Worm (Caenorhabditis elegans) whole organism, L4 larva: ENCODE measurements around the gene F36D4.4.
A peak's percentile ranks its signal among the peaks of the same experiment; 100 is the strongest.

ENCODE experiments used
- D1046.2 ChIP-seq: fragments of 200-800 bp; sonication (Bioruptor generic); IDR thresholded peaks from 2 replicates; pipeline ENCODE4 v1.3.6; 2022; ENCODE audit warnings: missing genetic modification characterization, missing compliant biosample characterization
- F10B5.3 ChIP-seq: sonication (generic microtip); optimal IDR thresholded peaks from 2 replicates; lab custom pipeline; 2016; ENCODE audit warnings: mild to moderate bottlenecking, missing genetic modification characterization, missing compliant biosample characterization
- F26F4.8 ChIP-seq: fragments of 200-800 bp; sonication (Bioruptor generic); conservative IDR thresholded peaks from 2 replicates; pipeline ENCODE4 v1.3.6; 2022; ENCODE audit warnings: missing genetic modification characterization, missing compliant biosample characterization
- F44E2.7 ChIP-seq: fragments of 200-800 bp; sonication (Bioruptor generic); IDR thresholded peaks from 2 replicates; pipeline ENCODE4 v2.1.2; 2022; ENCODE audit warnings: missing genetic modification characterization, missing compliant biosample characterization
- F49E8.2 ChIP-seq: sonication (generic microtip); optimal IDR thresholded peaks from 2 replicates; lab custom pipeline; 2016; ENCODE audit warnings: missing compliant biosample characterization, mild to moderate bottlenecking, missing genetic modification characterization, borderline replicate concordance
- Y48G9A.11 ChIP-seq: fragments of 200-800 bp; sonication (Bioruptor generic); IDR thresholded peaks from 2 replicates; pipeline ENCODE4 v1.3.6; 2022; ENCODE audit warnings: missing genetic modification reagents, missing genetic modification characterization, missing compliant biosample characterization
- ama-1 ChIP-seq: fragments of 150-350 bp; optimal IDR thresholded peaks from 2 replicates; lab custom pipeline; 2014; ENCODE audit warnings: inconsistent platforms, mixed read lengths
- arid-1 ChIP-seq: fragments of 200-800 bp; sonication (Bioruptor generic); conservative IDR thresholded peaks from 2 replicates; pipeline ENCODE4 v1.3.6; 2022; ENCODE audit warnings: missing genetic modification reagents, missing genetic modification characterization, missing compliant biosample characterization
- attf-4 ChIP-seq: sonication (generic microtip); optimal IDR thresholded peaks from 3 replicates; lab custom pipeline; 2017; ENCODE audit warnings: missing biosample characterization, missing genetic modification characterization
- ceh-28 ChIP-seq: fragments of 150-350 bp; optimal IDR thresholded peaks from 2 replicates; lab custom pipeline; 2014; ENCODE audit warnings: missing biosample characterization, missing genetic modification reagents, missing genetic modification characterization
- ceh-82 ChIP-seq: sonication (generic microtip); optimal IDR thresholded peaks from 2 replicates; lab custom pipeline; 2017; ENCODE audit warnings: missing biosample characterization, missing genetic modification characterization
- daf-16 ChIP-seq, 3 experiments: sonication (generic microtip); optimal IDR thresholded peaks; 2 replicates each; lab custom pipeline; 2016 to 2017; ENCODE audit warnings: missing genetic modification characterization in 3 of 3, missing genetic modification reagents in 3 of 3, mild to moderate bottlenecking in 2 of 3, missing compliant biosample characterization in 2 of 3, missing biosample characterization in 1 of 3, moderate library complexity in 1 of 3
- dmd-6 ChIP-seq: fragments of 200-800 bp; sonication (Bioruptor generic); IDR thresholded peaks from 2 replicates; pipeline ENCODE4 v1.3.6; 2022; ENCODE audit warnings: missing genetic modification reagents, missing genetic modification characterization, missing compliant biosample characterization
- dmd-8 ChIP-seq: fragments of 200-800 bp; sonication (Bioruptor generic); IDR thresholded peaks from 2 replicates; pipeline ENCODE4 v1.3.6; 2022; ENCODE audit warnings: missing genetic modification characterization, missing compliant biosample characterization
- dmd-9 ChIP-seq: fragments of 200-800 bp; sonication (Bioruptor generic); IDR thresholded peaks from 2 replicates; pipeline ENCODE4 v1.3.6; 2022; ENCODE audit warnings: missing genetic modification reagents, missing genetic modification characterization, missing compliant biosample characterization
- dpl-1 ChIP-seq: fragments of 150-350 bp; optimal IDR thresholded peaks from 2 replicates; lab custom pipeline; 2014; ENCODE audit warnings: missing biosample characterization, missing genetic modification reagents, missing genetic modification characterization
- duxl-1 ChIP-seq: sonication (generic microtip); optimal IDR thresholded peaks from 2 replicates; lab custom pipeline; 2016; ENCODE audit warnings: mild to moderate bottlenecking, missing genetic modification characterization, moderate library complexity, missing compliant biosample characterization; ENCODE audit not compliant: poor library complexity
- dve-1 ChIP-seq: sonication (generic microtip); optimal IDR thresholded peaks from 2 replicates; lab custom pipeline; 2017; ENCODE audit warnings: antibody characterized with exemption, mild to moderate bottlenecking, missing genetic modification characterization, missing compliant biosample characterization; ENCODE audit not compliant: insufficient read depth
- egl-43 ChIP-seq: fragments of 200-800 bp; sonication (Bioruptor generic); IDR thresholded peaks from 2 replicates; pipeline ENCODE4 v1.3.6; 2022; ENCODE audit warnings: missing genetic modification reagents, missing genetic modification characterization, missing compliant biosample characterization
- fkh-10 ChIP-seq: fragments of 150-350 bp; optimal IDR thresholded peaks from 2 replicates; lab custom pipeline; 2014; ENCODE audit warnings: missing biosample characterization, missing genetic modification reagents, missing genetic modification characterization
- jun-1 ChIP-seq: fragments of 150-350 bp; optimal IDR thresholded peaks from 2 replicates; lab custom pipeline; 2014; ENCODE audit warnings: missing biosample characterization, missing genetic modification reagents, missing genetic modification characterization
- lim-7 ChIP-seq: fragments of 200-800 bp; sonication (Bioruptor generic); IDR thresholded peaks from 2 replicates; pipeline ENCODE4 v1.3.6; 2022; ENCODE audit warnings: missing genetic modification characterization, missing compliant biosample characterization
- lin-39 ChIP-seq: fragments of 150-350 bp; optimal IDR thresholded peaks from 2 replicates; lab custom pipeline; 2014; ENCODE audit warnings: missing biosample characterization, missing genetic modification reagents, missing genetic modification characterization
- lir-3 ChIP-seq: sonication (generic microtip); optimal IDR thresholded peaks from 2 replicates; lab custom pipeline; 2016; ENCODE audit warnings: mild to moderate bottlenecking, missing genetic modification characterization, missing compliant biosample characterization
- lsy-2 ChIP-seq, 2 experiments: fragments of 150-350 bp in 1 of 2; sonication (generic microtip) in 1 of 2; optimal IDR thresholded peaks; 2 replicates each; lab custom pipeline; 2014 to 2017; ENCODE audit warnings: missing biosample characterization in 2 of 2, missing genetic modification characterization in 2 of 2
- mdt-29 ChIP-seq: fragments of 200-800 bp; sonication (Bioruptor generic); IDR thresholded peaks from 2 replicates; pipeline ENCODE4 v1.3.6; 2022; ENCODE audit warnings: missing genetic modification reagents, missing genetic modification characterization, missing compliant biosample characterization
- mes-2 ChIP-seq: sonication (generic microtip); optimal IDR thresholded peaks from 2 replicates; lab custom pipeline; 2016; ENCODE audit warnings: missing genotype, mild to moderate bottlenecking, missing genetic modification characterization, missing compliant biosample characterization; ENCODE audit not compliant: poor library complexity, severe bottlenecking
- nhr-111 ChIP-seq: fragments of 200-800 bp; sonication (Bioruptor generic); optimal IDR thresholded peaks from 2 replicates; lab custom pipeline; 2018; ENCODE audit warnings: mild to moderate bottlenecking, missing genetic modification characterization, missing compliant biosample characterization
- nhr-25 ChIP-seq: sonication (generic microtip); optimal IDR thresholded peaks from 2 replicates; lab custom pipeline; 2017; ENCODE audit warnings: missing genetic modification characterization, mild to moderate bottlenecking, missing compliant biosample characterization, antibody characterized with exemption, moderate library complexity, borderline replicate concordance; ENCODE audit not compliant: insufficient read depth
- nhr-41 ChIP-seq: fragments of 200-800 bp; sonication (Bioruptor generic); IDR thresholded peaks from 2 replicates; pipeline ENCODE4 v1.3.6; 2022; ENCODE audit warnings: missing genetic modification reagents, missing genetic modification characterization, missing compliant biosample characterization
- nhr-48 ChIP-seq: sonication (generic microtip); optimal IDR thresholded peaks from 2 replicates; lab custom pipeline; 2016; ENCODE audit warnings: mild to moderate bottlenecking, missing genetic modification characterization, missing compliant biosample characterization
- nhr-6 ChIP-seq: fragments of 150-350 bp; optimal IDR thresholded peaks from 2 replicates; lab custom pipeline; 2014; ENCODE audit warnings: missing biosample characterization, missing genetic modification characterization
- nhr-76 ChIP-seq: fragments of 150-350 bp; optimal IDR thresholded peaks from 2 replicates; lab custom pipeline; 2014; ENCODE audit warnings: missing biosample characterization, missing genetic modification characterization
- pqm-1 ChIP-seq: sonication (generic microtip); optimal IDR thresholded peaks from 2 replicates; lab custom pipeline; 2017; ENCODE audit warnings: missing biosample characterization, missing genetic modification characterization
- rbr-2 ChIP-seq: sonication (generic microtip); optimal IDR thresholded peaks from 2 replicates; lab custom pipeline; 2016; ENCODE audit warnings: missing genotype, missing genetic modification characterization, missing compliant biosample characterization
- skn-1 ChIP-seq: fragments of 150-350 bp; optimal IDR thresholded peaks from 2 replicates; lab custom pipeline; 2014; ENCODE audit warnings: missing biosample characterization, missing genetic modification characterization
- snpc-1.2 ChIP-seq: fragments of 200-800 bp; sonication (Bioruptor generic); IDR thresholded peaks from 2 replicates; pipeline ENCODE4 v1.3.6; 2022; ENCODE audit warnings: missing genetic modification reagents, missing genetic modification characterization, missing compliant biosample characterization
- snpc-4 ChIP-seq: fragments of 150-350 bp; optimal IDR thresholded peaks from 2 replicates; lab custom pipeline; 2014; ENCODE audit warnings: missing biosample characterization, missing genetic modification characterization
- spr-3 ChIP-seq: fragments of 200-800 bp; sonication (Bioruptor generic); optimal IDR thresholded peaks from 2 replicates; lab custom pipeline; 2018; ENCODE audit warnings: mild to moderate bottlenecking, missing genetic modification characterization, missing compliant biosample characterization
- tra-1 ChIP-seq: fragments of 200-800 bp; sonication (Bioruptor generic); IDR thresholded peaks from 2 replicates; pipeline ENCODE4 v1.3.6; 2022; ENCODE audit warnings: missing genetic modification reagents, missing genetic modification characterization, missing compliant biosample characterization
- unc-62 ChIP-seq, 3 experiments: fragments of 150-350 bp in 1 of 3; sonication (generic microtip); optimal IDR thresholded peaks in 2 of 3; peaks in 1 of 3; 1 replicate in 1 of 3; 2 replicates in 2 of 3; lab custom pipeline; 2014 to 2017; ENCODE audit warnings: missing biosample characterization in 3 of 3, missing genetic modification characterization in 3 of 3, missing genetic modification reagents in 3 of 3, missing genotype in 1 of 3
- zfp-2 ChIP-seq: sonication (generic microtip); optimal IDR thresholded peaks from 2 replicates; lab custom pipeline; 2016; ENCODE audit warnings: mild to moderate bottlenecking, missing genetic modification characterization, missing compliant biosample characterization
- zfp-3 ChIP-seq: fragments of 200-800 bp; sonication (Bioruptor generic); conservative IDR thresholded peaks from 2 replicates; pipeline ENCODE4 v1.3.6; 2022; ENCODE audit warnings: missing genetic modification reagents, missing genetic modification characterization, missing compliant biosample characterization
- zip-11 ChIP-seq: fragments of 200-800 bp; sonication (Bioruptor generic); IDR thresholded peaks from 2 replicates; pipeline ENCODE4 v1.3.6; 2022; ENCODE audit warnings: missing genetic modification characterization, missing compliant biosample characterization
- ztf-11 ChIP-seq: fragments of 150-350 bp; optimal IDR thresholded peaks from 2 replicates; lab custom pipeline; 2014; ENCODE audit warnings: missing biosample characterization, missing genetic modification characterization
- ztf-7 ChIP-seq: fragments of 150-350 bp; optimal IDR thresholded peaks from 2 replicates; lab custom pipeline; 2014; ENCODE audit warnings: missing biosample characterization, missing genetic modification characterization

F36D4.4 gene

ce11 chrV:9382538-9383328 lies 31.7 kb downstream of the F36D4.4 start (continued):
- TF ChIP-seq dpl-1 (GFP tag; lab: Kevin White, UChicago) (peak; percentile 4), zip-11 (GFP tag; lab: Robert Waterston, UW) (no peak), jun-1 (tag; lab: Kevin White, UChicago) (no peak), mdt-29 (peak; percentile 47; the same call in 1 of the 2 replicates), attf-4 (tag; lab: Kevin White, UChicago) (no peak), nhr-25 (tag; lab: Kevin White, UChicago) (no peak), arid-1 (GFP tag; lab: Robert Waterston, UW) (no peak), ztf-11 (no peak), pqm-1 (tag; lab: Kevin White, UChicago) (peak; percentile 13), egl-43 (GFP tag; lab: Robert Waterston, UW) (no peak), skn-1 (no peak), fkh-10 (GFP tag; lab: Kevin White, UChicago) (no peak), F49E8.2 (peak; percentile 87), lir-3 (no peak), dmd-6 (0 out of 2 replicates have a peak, but pooled peaks have one; percentile 20), spr-3 (GFP tag; lab: Kevin White, UChicago) (no peak), F26F4.8 (GFP tag; lab: Robert Waterston, UW) (no peak), tra-1 (GFP tag; lab: Robert Waterston, UW) (no peak), nhr-76 (tag; lab: Kevin White, UChicago) (no peak), Y48G9A.11 (GFP tag; lab: Robert Waterston, UW) (peak; percentile 86), snpc-4 (tag; lab: Kevin White, UChicago) (no peak), ama-1 (lab: Kevin White, UChicago) (no peak), lin-39 (no peak), zfp-2 (tag; lab: Kevin White, UChicago) (no peak), zfp-3 (no peak), F44E2.7 (GFP tag; lab: Robert Waterston, UW) (no peak), duxl-1 (tag; lab: Kevin White, UChicago) (no peak), nhr-48 (no peak), lim-7 (GFP tag; lab: Robert Waterston, UW) (no peak), nhr-6 (no peak), mes-2 (tag; lab: Kevin White, UChicago) (no peak), ceh-82 (tag; lab: Kevin White, UChicago) (no peak), dmd-8 (GFP tag; lab: Robert Waterston, UW) (no peak), F10B5.3 (no peak), dmd-9 (GFP tag; lab: Robert Waterston, UW) (no peak), ztf-7 (tag; lab: Kevin White, UChicago) (no peak), daf-16 (GFP tag; optimal IDR thresholded peaks at IDR 0.05; lab: Kevin White, UChicago) (no peak), daf-16 (tag; optimal IDR thresholded peaks at IDR 0.05; lab: Kevin White, UChicago) (peak; percentile 60), snpc-1.2 (GFP tag; lab: Robert Waterston, UW) (no peak), nhr-41 (no peak), dve-1 (peak; percentile 8), D1046.2 (GFP tag; lab: Robert Waterston, UW) (no peak), rbr-2 (tag; lab: Kevin White, UChicago) (no peak), nhr-111 (GFP tag; lab: Kevin White, UChicago) (no peak), lsy-2 (tag; optimal IDR thresholded peaks at IDR 0.05; lab: Kevin White, UChicago) (no peak), unc-62 (GFP tag; optimal IDR thresholded peaks at IDR 0.05 in 1 of 2; lab: Kevin White, UChicago) (no peak), unc-62 (tag; optimal IDR thresholded peaks at IDR 0.05; lab: Kevin White, UChicago) (no peak), ceh-28 (tag; lab: Kevin White, UChicago) (no peak)
